Fruit fly (Drosophila melanogaster): Measurements from ENCODE around the gene CG4080.

Gene CG4080

DNA sequence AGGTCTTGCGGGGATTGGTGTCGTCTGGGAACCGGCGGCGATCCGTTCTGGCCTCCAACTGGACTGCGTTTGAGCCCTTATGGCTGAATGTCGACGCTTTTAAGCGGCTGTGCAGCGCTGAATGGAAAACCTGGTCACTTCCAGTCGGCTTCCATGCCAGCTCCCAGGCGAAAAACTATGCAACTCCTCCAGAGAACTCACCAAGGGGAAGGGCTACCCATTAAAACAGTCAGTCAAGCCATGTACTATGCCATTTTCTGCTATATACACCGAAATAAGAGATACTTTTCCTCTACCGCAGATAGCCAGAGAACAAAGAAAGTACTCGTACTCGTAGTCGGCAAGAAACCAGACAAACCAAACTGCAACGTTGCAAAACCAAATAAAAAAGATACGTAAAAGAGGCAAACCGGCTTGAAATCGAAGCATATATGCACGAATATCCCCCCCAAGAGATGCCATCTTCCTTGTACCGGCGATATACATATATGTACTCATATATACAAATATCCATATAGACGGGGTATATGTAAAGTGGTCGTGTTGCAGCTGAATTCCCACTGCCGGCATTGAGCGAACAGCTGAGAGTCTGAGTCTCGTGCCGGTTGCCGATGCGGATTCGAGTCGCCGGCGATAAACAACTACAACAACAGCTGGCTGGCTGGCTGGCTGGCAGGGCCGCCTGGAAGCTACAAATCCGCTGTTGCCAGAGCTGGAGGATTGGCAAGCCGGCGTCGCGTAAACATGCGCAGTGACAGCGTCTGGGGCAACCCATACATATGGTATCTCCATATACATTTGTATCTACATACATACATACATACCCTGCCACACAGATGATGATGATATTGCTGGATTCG, 19.3 kb downstream of the CG4080 start, which contains the start of gene Hsp67Ba (continued):
- TF ChIP-seq crp (GFP tag; optimal IDR thresholded peaks at IDR 0.05): peak in 1 of 2 experiments; percentile 39
- TF ChIP-seq nom (GFP tag; optimal IDR thresholded peaks at IDR 0.05): peak; percentile 49

DNA sequence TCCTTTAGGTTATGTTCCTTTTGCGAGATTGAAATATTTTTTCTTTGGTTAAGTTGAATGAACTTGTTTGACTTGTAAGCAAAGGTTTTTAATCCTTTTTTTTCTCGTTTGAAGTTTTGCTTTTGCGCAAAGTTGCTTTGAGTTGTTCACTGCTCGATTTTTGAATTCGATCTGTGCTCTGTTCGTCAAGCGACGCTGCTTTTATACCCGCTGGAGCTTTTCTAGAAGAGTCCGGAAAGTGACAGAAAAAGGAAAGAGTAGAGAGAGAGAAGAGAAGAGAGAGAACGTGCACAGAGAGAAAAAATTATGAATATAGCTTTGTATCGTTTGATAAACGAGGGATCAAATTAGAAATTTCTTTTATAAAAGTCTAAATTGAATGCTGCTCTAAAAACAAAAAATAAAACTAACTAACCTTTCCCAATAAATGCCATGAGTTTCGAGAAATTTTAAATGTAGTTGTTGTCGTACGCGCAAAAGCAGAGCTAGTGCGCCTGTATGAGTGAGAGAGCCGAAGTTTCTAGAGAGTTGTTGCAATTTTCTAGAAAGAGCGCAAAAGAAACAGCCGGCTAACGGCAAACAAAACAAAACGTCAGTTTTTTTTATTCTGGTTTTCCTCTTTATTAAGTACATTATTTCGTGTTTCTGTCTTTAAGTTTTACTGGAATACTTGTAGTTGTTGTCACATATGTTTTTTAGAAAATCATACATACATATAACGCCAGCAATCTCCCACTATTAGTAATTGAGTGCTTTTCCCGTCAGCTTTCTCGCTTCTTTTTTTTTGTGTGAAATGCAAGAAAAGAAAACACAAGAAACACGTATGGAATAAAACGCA, 21.6 kb downstream of the CG4080 start, which contains the start of gene Hsp26:
TSS of gene Hsp26 (minus strand) at position 230 of the 838 bp plus-strand sequence.
- TF ChIP-seq hb (GFP tag; IDR thresholded peaks at IDR 0.05; ENCODE audit: partially characterized antibody): no peak
- TF ChIP-seq CG34422 (GFP tag; IDR thresholded peaks at IDR 0.05): peak; percentile 86; the same call in 2 of the 3 replicates
- peak; percentile 3 for TF ChIP-seq CG10274 (GFP tag; optimal IDR thresholded peaks at IDR 0.05)
- TF ChIP-seq B-H1 (GFP tag; IDR thresholded peaks at IDR 0.05): peak; percentile 69
- TF ChIP-seq NFAT (GFP tag; IDR thresholded peaks at IDR 0.05): peak; percentile 49; the same call in 1 of the 2 replicates
- TF ChIP-seq ro (GFP tag; IDR thresholded peaks at IDR 0.05): peak; percentile 46; the same call in 1 of the 2 replicates
- TF ChIP-seq ttk (GFP tag; IDR thresholded peaks at IDR 0.05): peak; percentile 73
- TF ChIP-seq Hr51 (GFP tag; optimal IDR thresholded peaks at IDR 0.05): peak; percentile 48 to 89
- no peak for TF ChIP-seq CG17912 (GFP tag; optimal IDR thresholded peaks at IDR 0.05)
- no peak for TF ChIP-seq toy (GFP tag; IDR thresholded peaks at IDR 0.05)
- peak; percentile 84 for TF ChIP-seq Blimp-1 (GFP tag; optimal IDR thresholded peaks at IDR 0.05)
- peak; percentile 67 for TF ChIP-seq fd3F (GFP tag; optimal IDR thresholded peaks at IDR 0.05)
- TF ChIP-seq onecut (GFP tag; IDR thresholded peaks at IDR 0.05): peak; percentile 67
- TF ChIP-seq dm (GFP tag; optimal IDR thresholded peaks at IDR 0.05): peak; percentile 64
- TF ChIP-seq CG32767 (GFP tag; IDR thresholded peaks at IDR 0.05): peak; percentile 86
- TF ChIP-seq Bteb2 (GFP tag; optimal IDR thresholded peaks at IDR 0.05): peak; percentile 83
- peak; percentile 42 for TF ChIP-seq ERR (GFP tag; optimal IDR thresholded peaks at IDR 0.05)
- peak; percentile 72 for TF ChIP-seq HHEX (GFP tag; optimal IDR thresholded peaks at IDR 0.05)
- TF ChIP-seq Hr78 (GFP tag; optimal IDR thresholded peaks at IDR 0.05): peak in 1 of 2 experiments; percentile 64
- TF ChIP-seq CG3281 (GFP tag; optimal IDR thresholded peaks at IDR 0.05): peak; percentile 84
- TF ChIP-seq CG2875 (GFP tag; optimal IDR thresholded peaks at IDR 0.05): peak; percentile 73
- TF ChIP-seq CG4617 (GFP tag; optimal IDR thresholded peaks at IDR 0.05; ENCODE audit: borderline replicate concordance): peak; percentile 44
- peak; percentile 79 for TF ChIP-seq nom (GFP tag; optimal IDR thresholded peaks at IDR 0.05)
- no peak for TF ChIP-seq gfzf (GFP tag; optimal IDR thresholded peaks at IDR 0.05)
- TF ChIP-seq kni (GFP tag; optimal IDR thresholded peaks at IDR 0.05): no peak
- TF ChIP-seq CG11695 (GFP tag; IDR thresholded peaks at IDR 0.05): peak; percentile 90
- TF ChIP-seq ara (GFP tag; IDR thresholded peaks at IDR 0.05): peak; percentile 77
- peak; percentile 85 for TF ChIP-seq slbo (GFP tag; IDR thresholded peaks at IDR 0.05)
- peak; percentile 71 for TF ChIP-seq CG32772 (GFP tag; IDR thresholded peaks at IDR 0.05)
- peak; percentile 8 for TF ChIP-seq schlank (tag; optimal IDR thresholded peaks at IDR 0.05)
- TF ChIP-seq CG15696 (tag; optimal IDR thresholded peaks at IDR 0.05): peak; percentile 12
- no peak; the same call in 1 of the 2 replicates for TF ChIP-seq CG10959 (GFP tag; IDR thresholded peaks at IDR 0.05)
- TF ChIP-seq Camta (GFP tag; optimal IDR thresholded peaks at IDR 0.05): peak; percentile 87
- peak; percentile 65 for TF ChIP-seq CG11696 (GFP tag; IDR thresholded peaks at IDR 0.05)
- no peak for TF ChIP-seq dan (GFP tag; IDR thresholded peaks at IDR 0.05)
- peak; percentile 54 for TF ChIP-seq pb (GFP tag; optimal IDR thresholded peaks at IDR 0.05)
- peak; percentile 12 for TF ChIP-seq CG3995 (GFP tag; optimal IDR thresholded peaks at IDR 0.05)
- peak; percentile 74 for TF ChIP-seq CG9876 (GFP tag; optimal IDR thresholded peaks at IDR 0.05)
- TF ChIP-seq CG18764 (GFP tag; optimal IDR thresholded peaks at IDR 0.05): peak; percentile 66
- TF ChIP-seq CG6175 (GFP tag; IDR thresholded peaks at IDR 0.05): no peak
- peak; percentile 52; the same call in 1 of the 2 replicates for TF ChIP-seq wor (GFP tag; IDR thresholded peaks at IDR 0.05)
- TF ChIP-seq wek (GFP tag; optimal IDR thresholded peaks at IDR 0.05): peak; percentile 26
- TF ChIP-seq CG1647 (GFP tag; optimal IDR thresholded peaks at IDR 0.05): peak; percentile 58

Measured in whole organism, embryonic.